Fruit fly (Drosophila melanogaster): Measurements from ENCODE around the gene br.
A peak's percentile ranks its signal among the peaks of the same experiment; 100 is the strongest.

br gene

dm6 chrX:1574832-1575231 is at the start of gene br:
TSS of gene br (plus strand) at chrX:1575132.
- TF ChIP-seq CG5204 (GFP tag; optimal IDR thresholded peaks at IDR 0.05), result no peak

dm6 chrX:1535234-1535925 is 39.6 kb upstream of the br start:
- TF ChIP-seq Mnt (GFP tag; optimal IDR thresholded peaks at IDR 0.05) (no peak), pad (GFP tag; optimal IDR thresholded peaks at IDR 0.05) (no peak), toe (GFP tag; optimal IDR thresholded peaks at IDR 0.05) (no peak), cic (GFP tag; optimal IDR thresholded peaks at IDR 0.05) (no peak), CG11617 (GFP tag; optimal IDR thresholded peaks at IDR 0.05) (no peak), tj (GFP tag; optimal IDR thresholded peaks at IDR 0.05) (no peak), ovo (GFP tag; optimal IDR thresholded peaks at IDR 0.05) (no peak), Crg-1 (GFP tag; optimal IDR thresholded peaks at IDR 0.05) (no peak), cnc (optimal IDR thresholded peaks at IDR 0.05) (no peak), CG12768 (GFP tag; optimal IDR thresholded peaks at IDR 0.05) (no peak), CG7045 (GFP tag; optimal IDR thresholded peaks at IDR 0.05) (no peak), CG33017 (tag; optimal IDR thresholded peaks at IDR 0.05) (no peak), kay (GFP tag; ENCODE audit: borderline replicate concordance) (no peak), Hr96 (GFP tag; optimal IDR thresholded peaks at IDR 0.05) (no peak), CG5204 (GFP tag; optimal IDR thresholded peaks at IDR 0.05) (no peak), CG1620 (GFP tag; optimal IDR thresholded peaks at IDR 0.05) (no peak), CG14711 (tag; optimal IDR thresholded peaks at IDR 0.05) (no peak), CG7101 (tag; optimal IDR thresholded peaks at IDR 0.05) (no peak)

dm6 chrX:1538638-1539037 is 36.3 kb upstream of the br start:
- TF ChIP-seq cnc (optimal IDR thresholded peaks at IDR 0.05) (no peak), CG7045 (GFP tag; optimal IDR thresholded peaks at IDR 0.05) (no peak), CG5204 (GFP tag; optimal IDR thresholded peaks at IDR 0.05) (no peak), CG33017 (tag; optimal IDR thresholded peaks at IDR 0.05) (no peak), ovo (GFP tag; optimal IDR thresholded peaks at IDR 0.05) (no peak), CG1620 (GFP tag; optimal IDR thresholded peaks at IDR 0.05) (no peak), Hr96 (GFP tag; optimal IDR thresholded peaks at IDR 0.05) (no peak)

- TF ChIP-seq ovo (GFP tag; optimal IDR thresholded peaks at IDR 0.05), result no peak
- peak; percentile 19 for TF ChIP-seq tj (GFP tag; optimal IDR thresholded peaks at IDR 0.05)
Measured at dm6 chrX:1560042-1561019, 14.6 kb upstream of the br start.

- TF ChIP-seq Clk (GFP tag; optimal IDR thresholded peaks at IDR 0.05) (no peak), bab1 (GFP tag; optimal IDR thresholded peaks at IDR 0.05) (no peak), CG12768 (GFP tag; optimal IDR thresholded peaks at IDR 0.05) (no peak), toe (GFP tag; optimal IDR thresholded peaks at IDR 0.05) (no peak), tj (GFP tag; optimal IDR thresholded peaks at IDR 0.05) (no peak), CG14711 (tag; optimal IDR thresholded peaks at IDR 0.05) (no peak), CG1620 (GFP tag; optimal IDR thresholded peaks at IDR 0.05) (no peak), CG5204 (GFP tag; optimal IDR thresholded peaks at IDR 0.05) (no peak), Hr96 (GFP tag; optimal IDR thresholded peaks at IDR 0.05) (no peak), CG7101 (tag; optimal IDR thresholded peaks at IDR 0.05) (no peak), kay (GFP tag; ENCODE audit: borderline replicate concordance) (no peak), cnc (optimal IDR thresholded peaks at IDR 0.05) (no peak), CG11617 (GFP tag; optimal IDR thresholded peaks at IDR 0.05) (no peak), ovo (GFP tag; optimal IDR thresholded peaks at IDR 0.05) (no peak), cic (GFP tag; optimal IDR thresholded peaks at IDR 0.05) (no peak), Mnt (GFP tag; optimal IDR thresholded peaks at IDR 0.05) (no peak)
Measured at dm6 chrX:1562079-1562727, 12.7 kb upstream of the br start.

dm6 chrX:1565915-1566314 is 9.0 kb upstream of the br start:
- TF ChIP-seq CG33017 (tag; optimal IDR thresholded peaks at IDR 0.05), result no peak
- TF ChIP-seq CG11617 (GFP tag; optimal IDR thresholded peaks at IDR 0.05), result no peak
- TF ChIP-seq CG14711 (tag; optimal IDR thresholded peaks at IDR 0.05), result no peak
- no peak for TF ChIP-seq toe (GFP tag; optimal IDR thresholded peaks at IDR 0.05)
- TF ChIP-seq CG1620 (GFP tag; optimal IDR thresholded peaks at IDR 0.05), result no peak
- TF ChIP-seq CG12768 (GFP tag; optimal IDR thresholded peaks at IDR 0.05), result no peak
